Worm (Caenorhabditis elegans) whole organism, L2 larva: Measurements from ENCODE around the gene gpx-7.

Experiments
- C34F6.9 ChIP-seq: fragments of 150-350 bp; optimal IDR thresholded peaks from 2 replicates; lab custom pipeline; 2014; ENCODE audit warnings: missing biosample characterization, missing genetic modification characterization
- F13H6.1 ChIP-seq: sonication (generic microtip); optimal IDR thresholded peaks from 2 replicates; lab custom pipeline; 2016; ENCODE audit warnings: missing genetic modification characterization, missing compliant biosample characterization
- Y55F3AM.14 ChIP-seq: fragments of 200-800 bp; sonication (Bioruptor generic); optimal IDR thresholded peaks from 2 replicates; lab custom pipeline; 2018; ENCODE audit warnings: mild to moderate bottlenecking, missing genetic modification characterization, missing compliant biosample characterization
- ZK546.5 ChIP-seq: sonication (generic microtip); optimal IDR thresholded peaks from 2 replicates; lab custom pipeline; 2017; ENCODE audit warnings: missing biosample characterization, missing genetic modification characterization
- alr-1 ChIP-seq: fragments of 150-350 bp; optimal IDR thresholded peaks from 2 replicates; lab custom pipeline; 2014; ENCODE audit warnings: missing biosample characterization, missing genetic modification characterization
- aly-2 ChIP-seq: fragments of 150-350 bp; optimal IDR thresholded peaks from 2 replicates; lab custom pipeline; 2014; ENCODE audit warnings: missing biosample characterization, missing genetic modification characterization
- ama-1 ChIP-seq: fragments of 150-350 bp; optimal IDR thresholded peaks from 2 replicates; lab custom pipeline; 2018; ENCODE audit warnings: inconsistent platforms
- blmp-1 ChIP-seq: sonication (generic microtip); optimal IDR thresholded peaks from 2 replicates; lab custom pipeline; 2017; ENCODE audit warnings: missing genetic modification characterization, mild to moderate bottlenecking, missing compliant biosample characterization, antibody characterized with exemption, moderate library complexity; ENCODE audit not compliant: insufficient read depth
- ceh-16 ChIP-seq: fragments of 150-350 bp; optimal IDR thresholded peaks from 2 replicates; lab custom pipeline; 2014; ENCODE audit warnings: missing biosample characterization, missing genetic modification characterization
- ceh-82 ChIP-seq: fragments of 150-350 bp; optimal IDR thresholded peaks from 2 replicates; lab custom pipeline; 2014; ENCODE audit warnings: missing biosample characterization, missing genetic modification characterization
- crh-2 ChIP-seq: sonication (generic microtip); optimal IDR thresholded peaks from 2 replicates; lab custom pipeline; 2017; ENCODE audit warnings: missing biosample characterization, missing genetic modification characterization
- dmd-4 ChIP-seq: sonication (generic microtip); optimal IDR thresholded peaks from 2 replicates; lab custom pipeline; 2017; ENCODE audit warnings: missing biosample characterization, missing genetic modification characterization
- egl-27 ChIP-seq: sonication (generic microtip); optimal IDR thresholded peaks from 3 replicates; lab custom pipeline; 2017; ENCODE audit warnings: missing biosample characterization, missing genetic modification reagents, missing genetic modification characterization
- elt-1 ChIP-seq: fragments of 150-350 bp; optimal IDR thresholded peaks from 2 replicates; lab custom pipeline; 2014; ENCODE audit warnings: missing biosample characterization, missing genetic modification characterization
- fos-1 ChIP-seq: fragments of 150-350 bp; optimal IDR thresholded peaks from 2 replicates; lab custom pipeline; 2014; ENCODE audit warnings: missing biosample characterization, missing genetic modification characterization
- gmeb-1 ChIP-seq: fragments of 150-350 bp; optimal IDR thresholded peaks from 2 replicates; lab custom pipeline; 2014; ENCODE audit warnings: missing biosample characterization, missing genetic modification characterization
- lin-11 ChIP-seq: fragments of 150-350 bp; sonication (generic microtip); optimal IDR thresholded peaks from 2 replicates; lab custom pipeline; 2014; ENCODE audit warnings: missing biosample characterization, missing genetic modification characterization, inconsistent platforms, mixed read lengths
- lin-39 ChIP-seq: fragments of 150-350 bp; optimal IDR thresholded peaks from 2 replicates; lab custom pipeline; 2014; ENCODE audit warnings: missing biosample characterization, missing genetic modification reagents, missing genetic modification characterization
- lsy-2 ChIP-seq, 2 experiments: fragments of 150-350 bp in 1 of 2; sonication (generic microtip) in 1 of 2; optimal IDR thresholded peaks; 2 replicates each; lab custom pipeline; 2014 to 2017; ENCODE audit warnings: missing biosample characterization in 2 of 2, missing genetic modification characterization in 2 of 2
- mdl-1 ChIP-seq, 2 experiments: fragments of 150-350 bp in 1 of 2; sonication (generic microtip) in 1 of 2; optimal IDR thresholded peaks; 2 replicates each; lab custom pipeline; 2017; ENCODE audit warnings: missing biosample characterization in 2 of 2, missing genetic modification characterization in 2 of 2
- nhr-10 ChIP-seq: sonication (generic microtip); optimal IDR thresholded peaks from 2 replicates; lab custom pipeline; 2017; ENCODE audit warnings: missing biosample characterization, missing genetic modification characterization
- nhr-11 ChIP-seq: fragments of 150-350 bp; optimal IDR thresholded peaks from 2 replicates; lab custom pipeline; 2014; ENCODE audit warnings: missing biosample characterization, missing genetic modification characterization
- nhr-129 ChIP-seq: fragments of 150-350 bp; optimal IDR thresholded peaks from 2 replicates; lab custom pipeline; 2014; ENCODE audit warnings: missing biosample characterization, missing genetic modification characterization
- nhr-21 ChIP-seq: fragments of 150-350 bp; optimal IDR thresholded peaks from 2 replicates; lab custom pipeline; 2014; ENCODE audit warnings: missing biosample characterization, missing genetic modification characterization
- nhr-23 ChIP-seq: fragments of 150-350 bp; optimal IDR thresholded peaks from 2 replicates; lab custom pipeline; 2014; ENCODE audit warnings: missing biosample characterization, missing genetic modification reagents, missing genetic modification characterization
- nhr-25 ChIP-seq: fragments of 150-350 bp; sonication (generic microtip); optimal IDR thresholded peaks from 3 replicates; lab custom pipeline; 2014; ENCODE audit warnings: missing biosample characterization, missing genetic modification characterization
- nhr-6 ChIP-seq: fragments of 150-350 bp; optimal IDR thresholded peaks from 2 replicates; lab custom pipeline; 2014; ENCODE audit warnings: missing biosample characterization, missing genetic modification characterization
- peb-1 ChIP-seq: fragments of 150-350 bp; optimal IDR thresholded peaks from 2 replicates; lab custom pipeline; 2014; ENCODE audit warnings: missing biosample characterization, missing genetic modification characterization
- sem-4 ChIP-seq: fragments of 150-350 bp; optimal IDR thresholded peaks from 2 replicates; lab custom pipeline; 2014; ENCODE audit warnings: missing biosample characterization, missing genetic modification reagents, missing genetic modification characterization
- skn-1 ChIP-seq: sonication (generic microtip); optimal IDR thresholded peaks from 2 replicates; lab custom pipeline; 2017; ENCODE audit warnings: missing biosample characterization, missing genetic modification characterization
- sma-3 ChIP-seq: sonication (generic microtip); optimal IDR thresholded peaks from 2 replicates; lab custom pipeline; 2016; ENCODE audit warnings: missing genetic modification reagents, missing genetic modification characterization, missing compliant biosample characterization
- sma-9 ChIP-seq, 2 experiments: fragments of 150-350 bp in 1 of 2; sonication (generic microtip) in 1 of 2; optimal IDR thresholded peaks; 2 replicates each; lab custom pipeline; 2014 to 2016; ENCODE audit warnings: missing genetic modification characterization in 2 of 2, mild to moderate bottlenecking in 1 of 2, missing biosample characterization in 1 of 2, missing compliant biosample characterization in 1 of 2, missing genetic modification reagents in 1 of 2, moderate library complexity in 1 of 2
- snpc-4 ChIP-seq: fragments of 150-350 bp; optimal IDR thresholded peaks from 2 replicates; lab custom pipeline; 2014; ENCODE audit warnings: missing biosample characterization, missing genetic modification characterization
- unc-55 ChIP-seq: fragments of 150-350 bp; sonication (generic microtip); optimal IDR thresholded peaks from 3 replicates; lab custom pipeline; 2014; ENCODE audit warnings: missing biosample characterization, missing genetic modification reagents, missing genetic modification characterization
- zag-1 ChIP-seq: fragments of 150-350 bp; optimal IDR thresholded peaks from 2 replicates; lab custom pipeline; 2014; ENCODE audit warnings: missing biosample characterization, missing genetic modification characterization
- ztf-1 ChIP-seq: fragments of 200-800 bp; sonication (Bioruptor generic); conservative IDR thresholded peaks from 2 replicates; pipeline ENCODE4 v1.3.6; 2022; ENCODE audit warnings: missing genetic modification characterization, missing compliant biosample characterization
- ztf-11 ChIP-seq: sonication (generic microtip); optimal IDR thresholded peaks from 2 replicates; lab custom pipeline; 2017; ENCODE audit warnings: missing biosample characterization, missing genetic modification characterization
- ztf-4 ChIP-seq: fragments of 150-350 bp; optimal IDR thresholded peaks from 2 replicates; lab custom pipeline; 2014; ENCODE audit warnings: missing biosample characterization, missing genetic modification characterization

The gpx-7 gene

DNA sequence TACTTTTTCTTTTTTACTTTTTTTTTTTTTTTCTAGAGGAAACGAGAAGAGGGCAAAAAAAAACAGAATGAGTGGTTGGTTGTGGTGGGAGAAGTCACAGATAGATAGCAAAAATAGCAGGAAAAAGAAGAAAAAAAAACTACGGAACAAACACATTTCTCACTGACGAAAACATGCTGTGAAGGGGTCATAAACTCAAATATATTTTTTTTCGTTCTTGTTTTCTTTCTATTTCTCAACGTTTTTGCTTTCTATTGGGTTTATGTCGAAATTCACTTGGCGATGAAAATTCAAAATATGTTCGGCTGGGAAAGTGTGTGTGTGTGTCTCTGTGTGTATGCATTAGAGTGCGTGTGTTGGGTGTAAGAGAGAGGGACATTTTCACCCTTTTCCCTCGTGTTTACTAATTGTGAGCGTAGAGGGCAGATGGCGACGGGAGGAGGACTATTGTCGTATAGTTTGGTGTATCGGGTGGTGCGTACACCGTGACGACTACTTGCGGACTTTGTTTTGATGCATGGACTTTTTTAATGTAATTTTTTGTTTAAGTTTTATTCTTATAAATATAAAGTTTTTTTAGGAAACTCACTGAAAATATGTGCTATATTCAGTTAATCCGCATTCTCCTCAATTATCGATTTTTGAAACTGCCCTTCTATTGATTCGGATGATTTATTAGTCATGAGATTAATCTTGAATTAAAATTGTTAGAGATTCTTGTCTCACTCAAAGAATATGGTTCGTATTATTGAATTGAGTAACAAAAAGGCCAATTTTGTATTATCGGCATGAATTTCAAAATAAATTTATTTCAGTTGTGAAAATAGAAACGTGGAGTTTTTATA is 10.0 kb upstream of the gpx-7 start:
- TF ChIP-seq ztf-4 (tag; lab: Kevin White, UChicago) (peak; percentile 42), sma-3 (peak; percentile 2), gmeb-1 (tag; lab: Kevin White, UChicago) (no peak), C34F6.9 (tag; lab: Kevin White, UChicago) (peak; percentile 79), ceh-82 (no peak), egl-27 (tag; lab: Kevin White, UChicago) (peak; percentile 12), nhr-6 (peak; percentile 70), F13H6.1 (tag; lab: Kevin White, UChicago) (peak; percentile 75), snpc-4 (tag; lab: Kevin White, UChicago) (no peak), Y55F3AM.14 (GFP tag; lab: Kevin White, UChicago) (no peak), sem-4 (peak; percentile 29), peb-1 (tag; lab: Kevin White, UChicago) (no peak), alr-1 (no peak), sma-9 (GFP tag; optimal IDR thresholded peaks at IDR 0.05; lab: Kevin White, UChicago) (peak; percentile 48), sma-9 (tag; optimal IDR thresholded peaks at IDR 0.05; lab: Kevin White, UChicago) (no peak), fos-1 (tag; lab: Kevin White, UChicago) (peak; percentile 40), nhr-25 (tag; lab: Kevin White, UChicago) (peak; percentile 64), nhr-21 (tag; lab: Kevin White, UChicago) (no peak), blmp-1 (peak; percentile 59), ceh-16 (tag; lab: Kevin White, UChicago) (peak; percentile 32), crh-2 (tag; lab: Kevin White, UChicago) (peak; percentile 76), lsy-2 (tag; optimal IDR thresholded peaks at IDR 0.05; lab: Kevin White, UChicago) (peak; percentile 15 to 66), zag-1 (tag; lab: Kevin White, UChicago) (peak; percentile 35), mdl-1 (tag; optimal IDR thresholded peaks at IDR 0.05; lab: Kevin White, UChicago) (peak in 1 of 2 experiments; percentile 23), unc-55 (GFP tag; lab: Kevin White, UChicago) (peak; percentile 22), nhr-129 (peak; percentile 92)
- TF ChIP-seq, all 48 proteins: peak for 18

DNA sequence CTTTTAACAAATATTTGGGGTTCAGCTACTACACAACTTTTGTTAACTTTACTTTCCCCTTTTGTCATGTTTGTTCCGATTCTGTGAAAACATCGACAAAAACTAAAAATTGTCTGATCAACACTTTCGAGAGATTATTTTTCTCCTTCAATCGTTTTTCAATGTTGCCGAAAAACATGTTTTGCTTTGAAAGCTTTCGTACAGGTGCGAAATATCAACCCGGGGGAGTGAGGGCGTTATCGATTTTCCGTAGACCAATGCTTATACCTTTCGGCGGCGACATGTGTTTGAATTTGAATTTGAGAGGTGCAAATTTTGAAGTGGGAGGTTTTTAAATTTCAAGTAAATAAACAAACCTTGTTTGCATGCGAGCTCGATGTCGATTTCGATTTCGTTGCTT is 8.8 kb upstream of the gpx-7 start:
- TF ChIP-seq nhr-10 (tag; lab: Kevin White, UChicago) (no peak), nhr-11 (no peak), C34F6.9 (tag; lab: Kevin White, UChicago) (no peak), lin-11 (tag; lab: Kevin White, UChicago) (no peak), dmd-4 (tag; lab: Kevin White, UChicago) (no peak), skn-1 (tag; lab: Kevin White, UChicago) (no peak), zag-1 (tag; lab: Kevin White, UChicago) (no peak), lsy-2 (tag; optimal IDR thresholded peaks at IDR 0.05; lab: Kevin White, UChicago) (no peak), ztf-1 (GFP tag; lab: Robert Waterston, UW) (no peak), nhr-6 (no peak), nhr-23 (tag; lab: Kevin White, UChicago) (no peak), ztf-4 (tag; lab: Kevin White, UChicago) (no peak), Y55F3AM.14 (GFP tag; lab: Kevin White, UChicago) (no peak), elt-1 (tag; lab: Kevin White, UChicago) (no peak), nhr-21 (tag; lab: Kevin White, UChicago) (no peak), blmp-1 (no peak), lin-39 (no peak), gmeb-1 (tag; lab: Kevin White, UChicago) (no peak)

DNA sequence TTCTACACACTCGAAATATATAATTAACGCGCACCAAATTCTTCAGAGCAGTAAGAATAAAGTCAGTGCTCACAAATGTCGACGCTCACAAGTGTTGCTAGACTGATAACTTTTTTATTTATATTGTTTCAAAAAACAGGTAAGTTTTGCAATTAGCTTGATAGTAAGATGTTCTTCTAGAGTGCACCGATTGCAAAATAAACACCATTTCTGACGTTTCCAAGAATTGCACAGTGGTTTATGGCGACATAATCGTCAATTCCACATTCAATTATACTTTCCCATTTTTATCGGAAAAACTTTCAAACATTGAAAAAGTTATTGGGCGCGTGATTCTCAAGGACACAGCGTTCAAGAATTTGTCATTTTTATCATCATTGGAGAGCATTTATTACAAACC is 790 bp upstream of the gpx-7 start:
- TF ChIP-seq nhr-25 (tag; lab: Kevin White, UChicago), result no peak
- no peak for TF ChIP-seq nhr-129
- no peak for TF ChIP-seq peb-1 (tag; lab: Kevin White, UChicago)
- TF ChIP-seq egl-27 (tag; lab: Kevin White, UChicago), result no peak
- TF ChIP-seq F13H6.1 (tag; lab: Kevin White, UChicago), result no peak
- TF ChIP-seq crh-2 (tag; lab: Kevin White, UChicago), result no peak
- no peak for TF ChIP-seq lsy-2 (tag; optimal IDR thresholded peaks at IDR 0.05; lab: Kevin White, UChicago)
- no peak for TF ChIP-seq Y55F3AM.14 (GFP tag; lab: Kevin White, UChicago)
- no peak for TF ChIP-seq ceh-82
- TF ChIP-seq nhr-6, result no peak
- TF ChIP-seq ZK546.5, result no peak
- TF ChIP-seq ztf-11 (tag; lab: Kevin White, UChicago), result no peak
- no peak for TF ChIP-seq aly-2 (tag; lab: Kevin White, UChicago)
- no peak for TF ChIP-seq snpc-4 (tag; lab: Kevin White, UChicago)
- no peak for TF ChIP-seq ama-1 (lab: Kevin White, UChicago)
- TF ChIP-seq elt-1 (tag; lab: Kevin White, UChicago), result no peak
- TF ChIP-seq ztf-1 (GFP tag; lab: Robert Waterston, UW), result no peak
- TF ChIP-seq, all 48 proteins: peak for 0
